Worm (Caenorhabditis elegans): Measurements from ENCODE around the gene Y49E10.30.

- no peak for TF ChIP-seq ama-1 (optimal IDR thresholded peaks at IDR 0.05)
- TF ChIP-seq ama-1 (GFP tag; optimal IDR thresholded peaks at IDR 0.05) = no peak
- no peak for TF ChIP-seq F33H1.4 (GFP tag; IDR thresholded peaks at IDR 0.05)
- no peak for TF ChIP-seq Y53G8AR.9 (GFP tag; conservative IDR thresholded peaks at IDR 0.05)
Measured at ce11 chrIII:12414533-12414932, 27.8 kb downstream of the Y49E10.30 start.
